Fruit fly (Drosophila melanogaster) whole organism, adult: Measurements from ENCODE around the gene B9d1.

Experiments used
- CG11617 ChIP-seq: fragments of 200-800 bp; sonication (Bioruptor generic); optimal IDR thresholded peaks from 2 replicates; lab custom pipeline; 2017; ENCODE audit warnings: mild to moderate bottlenecking, missing biosample characterization, missing genetic modification reagents, missing genetic modification characterization
- CG12768 ChIP-seq: fragments of 200-800 bp; sonication (Bioruptor generic); optimal IDR thresholded peaks from 2 replicates; lab custom pipeline; 2017; ENCODE audit warnings: missing biosample characterization, missing genetic modification characterization, mild to moderate bottlenecking, moderate library complexity, missing genetic modification reagents
- CG14711 ChIP-seq: fragments of 200-800 bp; sonication (Bioruptor generic); optimal IDR thresholded peaks from 2 replicates; lab custom pipeline; 2018; ENCODE audit warnings: missing biosample characterization, mild to moderate bottlenecking, missing genetic modification characterization, moderate library complexity
- CG1620 ChIP-seq: fragments of 200-800 bp; sonication (Bioruptor generic); optimal IDR thresholded peaks from 2 replicates; lab custom pipeline; 2016; ENCODE audit warnings: missing biosample characterization, missing genetic modification characterization
- CG33017 ChIP-seq: fragments of 200-800 bp; sonication (Bioruptor generic); optimal IDR thresholded peaks from 2 replicates; lab custom pipeline; 2018; ENCODE audit warnings: missing biosample characterization, mild to moderate bottlenecking, missing genetic modification characterization, moderate library complexity
- CG5204 ChIP-seq: fragments of 200-800 bp; sonication (Bioruptor generic); optimal IDR thresholded peaks from 2 replicates; lab custom pipeline; 2016; ENCODE audit warnings: missing biosample characterization, missing genetic modification characterization
- CG7045 ChIP-seq: fragments of 200-800 bp; sonication (Bioruptor generic); optimal IDR thresholded peaks from 2 replicates; lab custom pipeline; 2017; ENCODE audit warnings: missing biosample characterization, mild to moderate bottlenecking, missing genetic modification characterization
- CG7101 ChIP-seq: fragments of 200-800 bp; sonication (Bioruptor generic); optimal IDR thresholded peaks from 2 replicates; lab custom pipeline; 2018; ENCODE audit warnings: missing biosample characterization, mild to moderate bottlenecking, missing genetic modification characterization, moderate library complexity
- Clk ChIP-seq: fragments of 200-800 bp; sonication (Bioruptor generic); optimal IDR thresholded peaks from 2 replicates; lab custom pipeline; 2017; ENCODE audit warnings: missing biosample characterization, missing genetic modification characterization
- Crg-1 ChIP-seq: fragments of 200-800 bp; sonication (Bioruptor generic); optimal IDR thresholded peaks from 2 replicates; lab custom pipeline; 2016; ENCODE audit warnings: missing biosample characterization, missing genetic modification characterization
- Hr96 ChIP-seq: fragments of 200-800 bp; sonication (Bioruptor generic); optimal IDR thresholded peaks from 2 replicates; lab custom pipeline; 2016; ENCODE audit warnings: missing biosample characterization, missing genetic modification characterization
- Mnt ChIP-seq: fragments of 200-800 bp; sonication (Bioruptor generic); optimal IDR thresholded peaks from 2 replicates; lab custom pipeline; 2016; ENCODE audit warnings: missing biosample characterization, mild to moderate bottlenecking, missing genetic modification characterization
- bab1 ChIP-seq: fragments of 200-800 bp; sonication (Bioruptor generic); optimal IDR thresholded peaks from 3 replicates; lab custom pipeline; 2019; ENCODE audit warnings: missing biosample characterization, mild to moderate bottlenecking, missing genetic modification characterization, moderate library complexity
- cic ChIP-seq: fragments of 200-800 bp; sonication (Bioruptor generic); optimal IDR thresholded peaks from 2 replicates; lab custom pipeline; 2017; ENCODE audit warnings: missing biosample characterization, mild to moderate bottlenecking, missing genetic modification characterization, moderate library complexity
- cnc ChIP-seq, 2 experiments: fragments of >200 bp; optimal IDR thresholded peaks; 2 replicates each; lab custom pipeline; 2017
- kay ChIP-seq: fragments of 200-800 bp; sonication (Bioruptor generic); peaks from one replicate; lab custom pipeline; 2016; ENCODE audit warnings: missing biosample characterization, missing genetic modification characterization, borderline replicate concordance
- ovo ChIP-seq: fragments of 200-800 bp; sonication (Bioruptor generic); optimal IDR thresholded peaks from 2 replicates; lab custom pipeline; 2016; ENCODE audit warnings: missing biosample characterization, missing genetic modification characterization
- pad ChIP-seq: fragments of 200-800 bp; sonication (Bioruptor generic); optimal IDR thresholded peaks from 3 replicates; lab custom pipeline; 2017; ENCODE audit warnings: missing biosample characterization, missing genetic modification characterization, mild to moderate bottlenecking, moderate library complexity, missing genetic modification reagents
- tj ChIP-seq: fragments of 200-800 bp; sonication (Bioruptor generic); optimal IDR thresholded peaks from 3 replicates; lab custom pipeline; 2017; ENCODE audit warnings: missing biosample characterization, mild to moderate bottlenecking, missing genetic modification characterization, moderate library complexity
- toe ChIP-seq: fragments of 200-800 bp; sonication (Bioruptor generic); optimal IDR thresholded peaks from 2 replicates; lab custom pipeline; 2016; ENCODE audit warnings: missing biosample characterization, missing genetic modification characterization

B9d1 gene

DNA sequence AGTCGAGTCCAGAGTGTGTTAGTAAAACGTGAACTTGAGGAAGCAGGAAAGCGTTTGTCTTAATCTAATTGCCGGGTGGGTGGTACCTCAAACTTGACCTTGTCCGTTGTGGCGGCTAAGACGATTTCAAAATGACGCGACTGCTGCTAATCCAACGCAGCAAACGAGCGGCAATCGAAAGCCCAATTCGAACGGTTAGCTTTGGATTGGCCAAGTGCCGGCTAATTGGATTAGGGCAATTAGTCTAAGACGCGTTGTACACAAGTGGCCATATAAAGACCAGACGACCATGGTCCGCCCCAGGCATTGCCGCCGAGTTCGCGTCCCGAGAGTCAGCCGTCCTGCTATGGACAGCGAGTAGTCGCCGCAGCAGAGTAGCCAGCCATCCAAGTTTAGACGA is 1.2 kb downstream of the B9d1 start, which contains the start of gene Rh6:
Gene Rh6, plus strand, starts transcription at position 301 of the 400 bp plus-strand sequence.
- TF ChIP-seq CG1620 (GFP tag; lab: Kevin White, UChicago) (no peak), toe (GFP tag; lab: Kevin White, UChicago) (no peak), CG14711 (no peak)

DNA sequence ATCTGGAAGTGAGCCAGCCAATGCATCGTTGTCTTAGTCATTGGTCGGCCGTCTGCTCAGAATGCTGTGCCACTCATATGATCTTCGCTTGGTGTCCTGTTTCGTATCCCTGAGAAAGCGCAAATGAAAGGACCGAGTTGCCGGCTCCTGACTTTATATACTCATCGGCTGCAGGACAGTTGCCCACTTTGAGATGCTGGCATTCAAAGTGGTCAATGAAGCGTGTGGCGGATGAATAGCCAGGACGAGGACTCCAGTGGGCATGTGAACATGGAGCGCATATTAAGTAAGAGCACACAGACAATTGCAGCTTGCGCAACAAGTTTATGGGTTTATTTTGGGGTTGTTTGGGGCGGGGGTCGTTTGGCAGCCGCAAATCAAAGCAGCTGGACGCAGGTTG is 3.6 kb downstream of the B9d1 start, which contains the start of gene Trissin:
Gene Trissin, minus strand, starts transcription at position 101 of the 400 bp plus-strand sequence.
- TF ChIP-seq Mnt (GFP tag; lab: Kevin White, UChicago) (no peak), CG5204 (GFP tag; lab: Kevin White, UChicago) (no peak), tj (no peak), CG14711 (no peak), CG33017 (tag; lab: Kevin White, UChicago) (no peak), cnc (optimal IDR thresholded peaks at IDR 0.05; lab: Kevin White, UChicago) (no peak), bab1 (GFP tag; lab: Kevin White, UChicago) (no peak), ovo (GFP tag; lab: Kevin White, UChicago) (no peak), Crg-1 (no peak), CG1620 (GFP tag; lab: Kevin White, UChicago) (no peak)

DNA sequence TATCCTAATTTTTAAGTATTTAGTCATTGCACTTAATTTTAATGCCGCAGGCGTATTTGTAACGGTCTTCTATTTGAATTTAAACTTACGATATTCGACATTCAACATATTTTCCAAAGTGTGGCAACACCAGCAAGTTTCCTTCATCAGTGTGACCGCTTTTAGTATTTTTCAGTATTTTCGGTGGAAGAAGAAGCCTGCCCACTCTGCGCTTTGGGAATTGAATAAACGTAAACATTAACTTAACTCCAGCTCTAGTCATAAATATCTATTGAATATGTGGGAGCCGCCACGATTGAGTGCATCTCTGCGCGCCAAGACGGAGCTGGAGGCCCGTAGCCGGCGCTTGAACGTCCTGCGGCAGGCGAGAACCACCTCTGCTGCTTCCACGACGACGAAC is 4.2 kb downstream of the B9d1 start, which contains the start of gene obe:
Gene obe, plus strand, starts transcription at position 185 of the 400 bp plus-strand sequence.
- TF ChIP-seq bab1 (GFP tag; lab: Kevin White, UChicago): peak; percentile 19
- no peak for TF ChIP-seq Clk (GFP tag; lab: Kevin White, UChicago)

DNA sequence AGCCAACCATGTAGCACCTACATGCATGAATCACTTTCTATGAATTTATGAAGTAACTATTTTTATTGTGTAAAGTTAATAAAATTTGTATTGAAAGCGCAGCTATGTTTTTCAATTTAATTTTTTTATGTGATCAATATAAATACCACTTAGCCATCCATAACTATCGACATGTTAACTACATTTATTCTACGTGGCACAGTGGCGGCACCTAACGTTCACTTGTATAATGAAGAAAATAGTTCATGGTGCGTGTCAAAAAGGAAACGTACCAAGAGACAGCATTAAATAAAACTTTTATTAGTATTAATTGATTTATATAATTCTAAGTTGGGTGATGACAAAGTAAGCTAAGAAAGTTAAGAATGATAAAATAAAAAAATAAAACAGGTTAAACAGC is 11.5 kb downstream of the B9d1 start:
- TF ChIP-seq kay (peak; percentile 3), ovo (GFP tag; lab: Kevin White, UChicago) (no peak), CG1620 (GFP tag; lab: Kevin White, UChicago) (no peak), CG33017 (tag; lab: Kevin White, UChicago) (no peak), Hr96 (no peak)

DNA sequence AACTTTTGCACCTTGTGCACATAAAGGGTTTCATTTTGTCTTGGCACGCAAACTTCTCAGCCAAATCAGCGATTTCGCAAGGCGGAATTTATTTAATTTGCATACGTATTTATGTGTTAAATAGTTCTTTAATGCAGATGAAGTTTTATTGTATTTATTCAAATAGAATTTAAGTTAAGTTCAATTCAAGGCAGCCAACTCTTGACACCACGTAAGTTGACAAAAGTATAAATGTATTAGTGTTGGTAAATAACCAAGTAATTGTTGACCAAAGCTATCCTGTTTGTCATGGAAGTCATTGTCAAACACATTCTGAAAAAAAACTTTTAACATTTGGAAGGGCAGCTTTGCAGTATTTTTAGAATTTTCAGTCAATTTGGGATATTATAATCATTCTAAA is 12.6 kb downstream of the B9d1 start, which contains the start of gene maca:
Gene maca, plus strand, starts transcription at position 301 of the 400 bp plus-strand sequence.
- TF ChIP-seq CG14711 (no peak), toe (GFP tag; lab: Kevin White, UChicago) (no peak), cic (GFP tag; lab: Kevin White, UChicago) (no peak), bab1 (GFP tag; lab: Kevin White, UChicago) (no peak), CG1620 (GFP tag; lab: Kevin White, UChicago) (no peak), ovo (GFP tag; lab: Kevin White, UChicago) (no peak), CG12768 (GFP tag; lab: Kevin White, UChicago) (no peak), CG11617 (GFP tag; lab: Kevin White, UChicago) (no peak), CG7045 (GFP tag; lab: Kevin White, UChicago) (no peak), tj (no peak), Crg-1 (no peak), CG7101 (tag; lab: Kevin White, UChicago) (no peak), Hr96 (no peak), CG33017 (tag; lab: Kevin White, UChicago) (no peak), cnc (optimal IDR thresholded peaks at IDR 0.05; lab: Kevin White, UChicago) (no peak), pad (GFP tag; lab: Kevin White, UChicago) (no peak), CG5204 (GFP tag; lab: Kevin White, UChicago) (no peak), Clk (GFP tag; lab: Kevin White, UChicago) (no peak), Mnt (GFP tag; lab: Kevin White, UChicago) (no peak)

DNA sequence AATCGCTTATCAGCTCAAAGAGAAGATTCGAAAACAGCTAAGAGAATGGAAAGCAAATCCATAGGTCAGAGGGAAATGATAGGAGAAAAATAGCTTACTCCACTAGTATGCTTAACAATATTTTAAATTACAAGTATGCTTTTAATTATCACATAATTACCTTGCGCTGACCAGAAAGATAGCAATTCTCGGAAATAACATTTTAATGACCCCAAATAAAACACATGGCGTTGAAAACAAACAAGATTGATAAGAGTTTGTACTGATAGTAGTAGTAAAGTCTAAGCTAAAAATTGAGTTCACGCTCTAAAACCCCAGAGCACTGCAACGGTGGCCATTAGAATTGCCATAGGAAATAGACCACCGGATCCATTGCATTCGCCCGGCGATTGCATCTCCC is 26.1 kb downstream of the B9d1 start:
- TF ChIP-seq CG1620 (GFP tag; lab: Kevin White, UChicago): no peak
- TF ChIP-seq kay: peak; percentile 53

DNA sequence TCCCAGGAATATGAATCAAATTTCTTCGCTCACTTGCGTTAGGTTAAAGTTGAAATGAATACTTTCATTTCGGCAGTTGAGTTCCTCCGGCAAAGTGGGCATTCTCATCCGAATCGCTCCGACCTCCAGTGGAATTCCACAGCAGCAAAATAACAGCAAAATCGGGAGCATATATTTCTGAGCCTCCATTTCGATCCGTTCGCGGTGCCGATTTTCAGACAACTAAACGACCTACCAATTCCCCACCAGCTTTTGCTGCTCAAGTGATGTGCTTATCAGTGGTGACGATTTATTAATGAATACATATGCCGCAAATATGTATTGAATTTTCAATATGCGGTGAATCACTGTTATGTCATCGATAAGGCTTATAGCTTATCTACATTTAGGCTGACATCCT is 26.9 kb downstream of the B9d1 start, which contains the start of gene CG44014:
Gene CG44014, minus strand, starts transcription at position 256 of the 400 bp plus-strand sequence.
- no peak for TF ChIP-seq toe (GFP tag; lab: Kevin White, UChicago)
- no peak for TF ChIP-seq Mnt (GFP tag; lab: Kevin White, UChicago)
- TF ChIP-seq CG33017 (tag; lab: Kevin White, UChicago): no peak
- no peak for TF ChIP-seq cnc (optimal IDR thresholded peaks at IDR 0.05; lab: Kevin White, UChicago)
- TF ChIP-seq ovo (GFP tag; lab: Kevin White, UChicago): no peak
- peak; percentile 33 for TF ChIP-seq kay
- TF ChIP-seq CG12768 (GFP tag; lab: Kevin White, UChicago): peak; percentile 4
- TF ChIP-seq Clk (GFP tag; lab: Kevin White, UChicago): no peak
- no peak for TF ChIP-seq bab1 (GFP tag; lab: Kevin White, UChicago)
- no peak for TF ChIP-seq tj
- TF ChIP-seq CG1620 (GFP tag; lab: Kevin White, UChicago): no peak
- TF ChIP-seq CG5204 (GFP tag; lab: Kevin White, UChicago): no peak
- peak; percentile 49 for TF ChIP-seq cic (GFP tag; lab: Kevin White, UChicago)
- no peak for TF ChIP-seq CG7045 (GFP tag; lab: Kevin White, UChicago)
- no peak for TF ChIP-seq pad (GFP tag; lab: Kevin White, UChicago)
- no peak for TF ChIP-seq Hr96
- TF ChIP-seq CG14711: no peak
